Worm (Caenorhabditis elegans) whole organism, dauer: ENCODE data around the gene fce-2.

ENCODE experiments used
- unc-62 ChIP-seq: sonication (generic microtip); optimal IDR thresholded peaks from 2 replicates; lab custom pipeline; 2017; ENCODE audit warnings: missing biosample characterization, missing genetic modification reagents, missing genetic modification characterization

fce-2 gene

ce11 chrV:20416335-20416734 is 8.8 kb upstream of the fce-2 start:
- no peak for TF ChIP-seq unc-62 (GFP tag; lab: Kevin White, UChicago)

ce11 chrV:20416790-20417189 is 8.3 kb upstream of the fce-2 start:
- no peak for TF ChIP-seq unc-62 (GFP tag; lab: Kevin White, UChicago)

ce11 chrV:20417809-20418208 is 7.3 kb upstream of the fce-2 start:
- TF ChIP-seq unc-62 (GFP tag; lab: Kevin White, UChicago): no peak

ce11 chrV:20418768-20419167 is 6.3 kb upstream of the fce-2 start:
- TF ChIP-seq unc-62 (GFP tag; lab: Kevin White, UChicago): no peak

- TF ChIP-seq unc-62 (GFP tag; lab: Kevin White, UChicago): no peak
Observed at ce11 chrV:20419643-20420042, 5.5 kb upstream of the fce-2 start.

ce11 chrV:20422738-20423137 is 2.4 kb upstream of the fce-2 start:
- TF ChIP-seq unc-62 (GFP tag; lab: Kevin White, UChicago): no peak

ce11 chrV:20423428-20423827 is 1.7 kb upstream of the fce-2 start:
- no peak for TF ChIP-seq unc-62 (GFP tag; lab: Kevin White, UChicago)

ce11 chrV:20424229-20425182 is 595 bp upstream of the fce-2 start:
- TF ChIP-seq unc-62 (GFP tag; lab: Kevin White, UChicago): no peak

- no peak for TF ChIP-seq unc-62 (GFP tag; lab: Kevin White, UChicago)
Observed at ce11 chrV:20445898-20446297, 20.8 kb downstream of the fce-2 start.

- TF ChIP-seq unc-62 (GFP tag; lab: Kevin White, UChicago): no peak
Observed at ce11 chrV:20451793-20452192, 26.7 kb downstream of the fce-2 start.

- TF ChIP-seq unc-62 (GFP tag; lab: Kevin White, UChicago): no peak
Observed at ce11 chrV:20453084-20453483, 28.0 kb downstream of the fce-2 start, which contains the start of gene F48F5.6. F48F5.6 (minus strand) TSS chrV:20453184.

- no peak for TF ChIP-seq unc-62 (GFP tag; lab: Kevin White, UChicago)
Observed at ce11 chrV:20453811-20454210, 28.7 kb downstream of the fce-2 start, which contains the start of gene srd-70. srd-70 (plus strand) TSS chrV:20454111.

- TF ChIP-seq unc-62 (GFP tag; lab: Kevin White, UChicago): no peak
Observed at ce11 chrV:20455637-20456036, 30.5 kb downstream of the fce-2 start.

- TF ChIP-seq unc-62 (GFP tag; lab: Kevin White, UChicago): no peak
Observed at ce11 chrV:20457155-20457554, 32.1 kb downstream of the fce-2 start.

ce11 chrV:20460808-20461207 is 35.7 kb downstream of the fce-2 start, which contains the start of gene B0250.18:
B0250.18 (minus strand) TSS chrV:20460908.
- TF ChIP-seq unc-62 (GFP tag; lab: Kevin White, UChicago): no peak

- no peak for TF ChIP-seq unc-62 (GFP tag; lab: Kevin White, UChicago)
Observed at ce11 chrV:20464778-20465177, 39.7 kb downstream of the fce-2 start.

- TF ChIP-seq unc-62 (GFP tag; lab: Kevin White, UChicago): no peak
Observed at ce11 chrV:20470385-20470784, 45.3 kb downstream of the fce-2 start, which contains the start of gene B0250.8. B0250.8 (minus strand) TSS chrV:20470485.
